Fruit fly (Drosophila melanogaster) whole organism, embryonic: Measurements from ENCODE around the gene CG2652.

Source experiments
- Ada2b ChIP-seq: fragments of 200-800 bp; sonication (Bioruptor generic); IDR thresholded peaks from 2 replicates; pipeline ENCODE4 v1.3.6; 2022; ENCODE audit warnings: missing biosample characterization, missing genetic modification characterization
- B-H2 ChIP-seq: fragments of 200-800 bp; sonication (Bioruptor generic); optimal IDR thresholded peaks from 2 replicates; lab custom pipeline; 2018; ENCODE audit warnings: missing biosample characterization, mild to moderate bottlenecking, missing genetic modification characterization
- BtbVII ChIP-seq: fragments of 200-800 bp; sonication (Bioruptor generic); optimal IDR thresholded peaks from 3 replicates; lab custom pipeline; 2017; ENCODE audit warnings: missing biosample characterization, mild to moderate bottlenecking, missing genetic modification characterization
- CG11695 ChIP-seq: fragments of 200-800 bp; sonication (Bioruptor generic); IDR thresholded peaks from 3 replicates; pipeline ENCODE4 v1.3.6; 2022; ENCODE audit warnings: missing biosample characterization, missing genetic modification characterization
- CG12104 ChIP-seq: fragments of 200-800 bp; sonication (Bioruptor generic); optimal IDR thresholded peaks from 3 replicates; lab custom pipeline; 2016; ENCODE audit warnings: missing biosample characterization, missing genetic modification characterization
- CG12299 ChIP-seq: fragments of 200-800 bp; sonication (Bioruptor generic); optimal IDR thresholded peaks from 2 replicates; lab custom pipeline; 2018; ENCODE audit warnings: missing biosample characterization, mild to moderate bottlenecking, missing genetic modification characterization
- CG13775 ChIP-seq: fragments of 200-800 bp; sonication (Bioruptor generic); optimal IDR thresholded peaks from 3 replicates; lab custom pipeline; 2017; ENCODE audit warnings: missing biosample characterization, mild to moderate bottlenecking, missing genetic modification characterization
- CG14860 ChIP-seq: fragments of 200-800 bp; sonication (Bioruptor generic); IDR thresholded peaks from 3 replicates; pipeline ENCODE4 v1.3.6; 2022; ENCODE audit warnings: missing biosample characterization, missing genetic modification characterization; ENCODE audit not compliant: partially characterized antibody
- CG15011 ChIP-seq: fragments of 200-800 bp; sonication (Bioruptor generic); optimal IDR thresholded peaks from 3 replicates; lab custom pipeline; 2018; ENCODE audit warnings: missing biosample characterization, mild to moderate bottlenecking, missing genetic modification characterization
- CG15269 ChIP-seq: fragments of 200-800 bp; sonication (Bioruptor generic); optimal IDR thresholded peaks from 2 replicates; lab custom pipeline; 2018; ENCODE audit warnings: missing biosample characterization, mild to moderate bottlenecking, missing genetic modification characterization, moderate library complexity
- CG2120 ChIP-seq: fragments of 200-800 bp; sonication (Bioruptor generic); optimal IDR thresholded peaks from 3 replicates; lab custom pipeline; 2016; ENCODE audit warnings: missing biosample characterization, missing genetic modification characterization
- CG31441 ChIP-seq: fragments of 200-800 bp; sonication (Bioruptor generic); IDR thresholded peaks from 2 replicates; pipeline ENCODE4 v1.3.6; 2022; ENCODE audit warnings: missing biosample characterization, missing genetic modification characterization
- CG5245 ChIP-seq: fragments of 200-800 bp; sonication (Bioruptor generic); optimal IDR thresholded peaks from 3 replicates; lab custom pipeline; 2016; ENCODE audit warnings: missing biosample characterization, missing genetic modification characterization
- CG5953 ChIP-seq: fragments of 200-800 bp; sonication (Bioruptor generic); IDR thresholded peaks from 2 replicates; pipeline ENCODE4 v1.3.6; 2022; ENCODE audit warnings: missing biosample characterization, missing genetic modification characterization
- CG7839 ChIP-seq: fragments of 200-800 bp; sonication (Bioruptor generic); optimal IDR thresholded peaks from 3 replicates; lab custom pipeline; 2018; ENCODE audit warnings: missing biosample characterization, mild to moderate bottlenecking, missing genetic modification characterization, moderate library complexity
- CG8290 ChIP-seq, 3 experiments: fragments of 200-800 bp; sonication (Bioruptor generic); optimal IDR thresholded peaks; 2 replicates each; lab custom pipeline; 2016 to 2019; ENCODE audit warnings: missing biosample characterization in 3 of 3, missing genetic modification characterization in 3 of 3, mild to moderate bottlenecking in 2 of 3, moderate library complexity in 1 of 3
- CG8478 ChIP-seq: fragments of >200 bp; optimal IDR thresholded peaks from 2 replicates; lab custom pipeline; 2018
- CG9437 ChIP-seq: fragments of 200-800 bp; sonication (Bioruptor generic); optimal IDR thresholded peaks from 2 replicates; lab custom pipeline; 2018; ENCODE audit warnings: missing biosample characterization, mild to moderate bottlenecking, missing genetic modification characterization
- CG9609 ChIP-seq: fragments of 200-800 bp; sonication (Bioruptor generic); optimal IDR thresholded peaks from 3 replicates; lab custom pipeline; 2016; ENCODE audit warnings: missing biosample characterization, missing genetic modification characterization
- Chrac-16 ChIP-seq: fragments of 200-800 bp; sonication (Bioruptor generic); optimal IDR thresholded peaks from 3 replicates; lab custom pipeline; 2016; ENCODE audit warnings: missing biosample characterization, missing genetic modification characterization
- Dip2 ChIP-seq: fragments of 200-800 bp; sonication (Bioruptor generic); IDR thresholded peaks from 2 replicates; pipeline ENCODE4 v1.3.6; 2022; ENCODE audit warnings: missing biosample characterization, missing genetic modification characterization
- Dip3 ChIP-seq: fragments of 200-800 bp; sonication (Bioruptor generic); optimal IDR thresholded peaks from 3 replicates; lab custom pipeline; 2016; ENCODE audit warnings: missing biosample characterization, missing genetic modification characterization
- Doc2 ChIP-seq: fragments of 200-800 bp; sonication (Bioruptor generic); IDR thresholded peaks from 2 replicates; pipeline ENCODE4 v1.3.6; 2022; ENCODE audit warnings: missing biosample characterization, missing genetic modification characterization
- Doc3 ChIP-seq: fragments of 200-800 bp; sonication (Bioruptor generic); IDR thresholded peaks from 3 replicates; pipeline ENCODE4 v1.3.6; 2022; ENCODE audit warnings: missing biosample characterization, missing genetic modification characterization; ENCODE audit not compliant: partially characterized antibody
- Dp ChIP-seq: fragments of 200-800 bp; sonication (Bioruptor generic); optimal IDR thresholded peaks from 2 replicates; lab custom pipeline; 2018; ENCODE audit warnings: missing biosample characterization, mild to moderate bottlenecking, missing genetic modification characterization, moderate library complexity
- E2f2 ChIP-seq: fragments of 200-800 bp; sonication (Bioruptor generic); IDR thresholded peaks from 2 replicates; pipeline ENCODE4 v1.3.6; 2022; ENCODE audit warnings: missing biosample characterization, missing genetic modification characterization
- Ets65A ChIP-seq: fragments of 200-800 bp; sonication (Bioruptor generic); peaks from one replicate; lab custom pipeline; 2016; ENCODE audit warnings: missing biosample characterization, missing genetic modification characterization
- Lhr ChIP-seq: fragments of 200-800 bp; sonication (Bioruptor generic); optimal IDR thresholded peaks from 3 replicates; lab custom pipeline; 2017; ENCODE audit warnings: mild to moderate bottlenecking, missing biosample characterization, missing genetic modification reagents, missing genetic modification characterization
- Nf-YB ChIP-seq: fragments of 200-800 bp; sonication (Bioruptor generic); optimal IDR thresholded peaks from 3 replicates; lab custom pipeline; 2019; ENCODE audit warnings: missing biosample characterization, mild to moderate bottlenecking, missing genetic modification characterization, moderate library complexity
- NfI ChIP-seq: fragments of 200-800 bp; sonication (Bioruptor generic); optimal IDR thresholded peaks from 3 replicates; lab custom pipeline; 2018; ENCODE audit warnings: missing biosample characterization, mild to moderate bottlenecking, missing genetic modification characterization, moderate library complexity
- Oli ChIP-seq: fragments of 200-800 bp; sonication (Bioruptor generic); optimal IDR thresholded peaks from 2 replicates; lab custom pipeline; 2018; ENCODE audit warnings: missing biosample characterization, mild to moderate bottlenecking, missing genetic modification characterization, moderate library complexity
- TFAM ChIP-seq: fragments of 200-800 bp; sonication (Bioruptor generic); optimal IDR thresholded peaks from 2 replicates; lab custom pipeline; 2017; ENCODE audit warnings: missing biosample characterization, missing genetic modification characterization, inconsistent platforms
- YL-1 ChIP-seq: fragments of 200-800 bp; sonication (Bioruptor generic); optimal IDR thresholded peaks from 3 replicates; lab custom pipeline; 2017; ENCODE audit warnings: missing biosample characterization, mild to moderate bottlenecking, missing genetic modification characterization
- amos ChIP-seq: fragments of 200-800 bp; sonication (Bioruptor generic); IDR thresholded peaks from 2 replicates; pipeline ENCODE4 v1.3.6; 2022; ENCODE audit warnings: missing biosample characterization, missing genetic modification characterization; ENCODE audit not compliant: partially characterized antibody
- crol ChIP-seq: fragments of 200-800 bp; sonication (Bioruptor generic); IDR thresholded peaks from 2 replicates; pipeline ENCODE4 v1.3.6; 2022; ENCODE audit warnings: missing biosample characterization, missing genetic modification characterization
- dati ChIP-seq: fragments of 200-800 bp; sonication (Bioruptor generic); IDR thresholded peaks from 2 replicates; pipeline ENCODE4 v1.3.6; 2022; ENCODE audit warnings: missing biosample characterization, missing genetic modification characterization
- jigr1 ChIP-seq: fragments of 200-800 bp; sonication (Bioruptor generic); IDR thresholded peaks from 3 replicates; pipeline ENCODE4 v1.3.6; 2022; ENCODE audit warnings: missing biosample characterization, missing genetic modification characterization
- kni ChIP-seq: fragments of 200-800 bp; sonication (Bioruptor generic); optimal IDR thresholded peaks from 3 replicates; lab custom pipeline; 2017; ENCODE audit warnings: mild to moderate bottlenecking, missing biosample characterization, missing genetic modification reagents, missing genetic modification characterization
- nerfin-1 ChIP-seq: fragments of 200-800 bp; sonication (Bioruptor generic); optimal IDR thresholded peaks from 3 replicates; lab custom pipeline; 2019; ENCODE audit warnings: missing biosample characterization, mild to moderate bottlenecking, missing genetic modification characterization, moderate library complexity
- nom ChIP-seq: fragments of 200-800 bp; sonication (Bioruptor generic); optimal IDR thresholded peaks from 2 replicates; lab custom pipeline; 2017; ENCODE audit warnings: missing biosample characterization, missing genetic modification characterization, mild to moderate bottlenecking, moderate library complexity, missing genetic modification reagents
- p53 ChIP-seq: fragments of 200-800 bp; sonication (Bioruptor generic); optimal IDR thresholded peaks from 2 replicates; lab custom pipeline; 2016; ENCODE audit warnings: missing biosample characterization, missing genetic modification characterization
- pan ChIP-seq, 4 experiments: fragments of >200 bp in 3 of 4; fragments of 200-800 bp in 1 of 4; sonication (Bioruptor generic) in 1 of 4; optimal IDR thresholded peaks in 3 of 4; IDR thresholded peaks in 1 of 4; 2 replicates each; pipeline versions ENCODE4 v1.3.6 to Lab custom; 2017 to 2022; ENCODE audit warnings: missing biosample characterization in 2 of 4, missing genetic modification characterization in 2 of 4, mixed read lengths in 1 of 4
- phol ChIP-seq: fragments of 200-800 bp; sonication (Bioruptor generic); optimal IDR thresholded peaks from 3 replicates; lab custom pipeline; 2018; ENCODE audit warnings: missing biosample characterization, mild to moderate bottlenecking, missing genetic modification characterization, moderate library complexity
- pum ChIP-seq: fragments of 200-800 bp; sonication (Bioruptor generic); optimal IDR thresholded peaks from 2 replicates; lab custom pipeline; 2016; ENCODE audit warnings: missing biosample characterization, missing genetic modification characterization
- pzg ChIP-seq: fragments of 200-800 bp; sonication (Bioruptor generic); optimal IDR thresholded peaks from 3 replicates; lab custom pipeline; 2018; ENCODE audit warnings: missing biosample characterization, mild to moderate bottlenecking, missing genetic modification characterization, moderate library complexity
- slbo ChIP-seq: fragments of 200-800 bp; sonication (Bioruptor generic); IDR thresholded peaks from 2 replicates; pipeline ENCODE4 v1.3.6; 2022; ENCODE audit warnings: missing biosample characterization, missing genetic modification characterization
- slp2 ChIP-seq: fragments of 200-800 bp; sonication (Bioruptor generic); optimal IDR thresholded peaks from 2 replicates; lab custom pipeline; 2016; ENCODE audit warnings: missing biosample characterization, missing genetic modification characterization
- ssp ChIP-seq: fragments of 200-800 bp; sonication (Bioruptor generic); IDR thresholded peaks from 2 replicates; pipeline ENCODE4 v1.3.6; 2022; ENCODE audit warnings: missing biosample characterization, missing genetic modification characterization
- tio ChIP-seq: fragments of 200-800 bp; sonication (Bioruptor generic); optimal IDR thresholded peaks from 2 replicates; lab custom pipeline; 2017; ENCODE audit warnings: missing biosample characterization, missing genetic modification characterization, inconsistent platforms
- zen2 ChIP-seq: fragments of 200-800 bp; sonication (Bioruptor generic); IDR thresholded peaks from 3 replicates; pipeline ENCODE4 v1.3.6; 2022; ENCODE audit warnings: missing biosample characterization, missing genetic modification characterization; ENCODE audit not compliant: partially characterized antibody

CG2652 gene

dm6 chrX:2732127-2732526 is 49.4 kb upstream of the CG2652 start, which contains the start of the genes ttm50 and CG2712 (continued):
- TF ChIP-seq CG5953, result no peak
- peak; percentile 12 for TF ChIP-seq Dp (GFP tag; lab: Kevin White, UChicago)
- no peak for TF ChIP-seq amos
- TF ChIP-seq CG15011 (GFP tag; lab: Kevin White, UChicago), result no peak
- peak; percentile 57; the same call in 1 of the 2 replicates for TF ChIP-seq ssp (GFP tag; lab: Robert Waterston, UW)
- TF ChIP-seq CG12104 (GFP tag; lab: Kevin White, UChicago), result peak; percentile 40
- no peak for TF ChIP-seq CG15269
- peak; percentile 7 for TF ChIP-seq CG12299 (tag; lab: Kevin White, UChicago)
- TF ChIP-seq B-H2 (GFP tag; lab: Kevin White, UChicago), result no peak
- peak; percentile 62 for TF ChIP-seq Ets65A (GFP tag; lab: Kevin White, UChicago)
- TF ChIP-seq YL-1 (GFP tag; lab: Kevin White, UChicago), result peak; percentile 76
- TF ChIP-seq CG8290 (GFP tag; optimal IDR thresholded peaks at IDR 0.05; lab: Kevin White, UChicago), result no peak
- peak in 1 of 2 experiments; percentile 32 for TF ChIP-seq CG8290 (tag; optimal IDR thresholded peaks at IDR 0.05; lab: Kevin White, UChicago)
- TF ChIP-seq CG9609 (GFP tag; lab: Kevin White, UChicago), result no peak
- TF ChIP-seq Doc2 (GFP tag; lab: Robert Waterston, UW), result 0 out of 2 replicates have a peak, but pooled peaks have one; percentile 27
- no peak for TF ChIP-seq CG31441
- TF ChIP-seq TFAM (GFP tag; lab: Kevin White, UChicago), result no peak
- TF ChIP-seq Ada2b, result no peak
- peak; percentile 54 for TF ChIP-seq CG2120 (GFP tag; lab: Kevin White, UChicago)
- no peak for TF ChIP-seq CG7839 (tag; lab: Kevin White, UChicago)
- TF ChIP-seq Dip3 (GFP tag; lab: Kevin White, UChicago), result no peak
- TF ChIP-seq slbo, result peak; percentile 64
- TF ChIP-seq nerfin-1 (tag; lab: Kevin White, UChicago), result peak; percentile 36
- no peak for TF ChIP-seq zen2 (GFP tag; lab: Robert Waterston, UW)
- TF ChIP-seq Nf-YB, result peak; percentile 38
- TF ChIP-seq dati, result no peak
- TF ChIP-seq Oli (tag; lab: Kevin White, UChicago), result peak; percentile 57
- peak; percentile 56 for TF ChIP-seq pzg
- TF ChIP-seq Lhr (GFP tag; lab: Kevin White, UChicago), result no peak
- no peak for TF ChIP-seq CG8478 (lab: Kevin White, UChicago)
- TF ChIP-seq Dip2, result no peak
- TF ChIP-seq kni (GFP tag; lab: Kevin White, UChicago), result no peak
- TF ChIP-seq jigr1, result no peak
- no peak for TF ChIP-seq CG11695 (GFP tag; lab: Robert Waterston, UW)
- TF ChIP-seq NfI (GFP tag; lab: Kevin White, UChicago), result peak; percentile 65
- no peak for TF ChIP-seq pan (optimal IDR thresholded peaks at IDR 0.05; lab: Kevin White, UChicago)
- TF ChIP-seq pan (GFP tag; optimal IDR thresholded peaks at IDR 0.05 in 1 of 2, IDR thresholded peaks at IDR 0.05 in 1 of 2), result peak in 1 of 2 experiments; percentile 35
- no peak for TF ChIP-seq crol
- no peak for TF ChIP-seq slp2 (GFP tag; lab: Kevin White, UChicago)
- TF ChIP-seq BtbVII (GFP tag; lab: Kevin White, UChicago), result no peak
- no peak for TF ChIP-seq CG14860
- no peak for TF ChIP-seq tio
- TF ChIP-seq CG9437 (GFP tag; lab: Kevin White, UChicago), result peak; percentile 19
- peak; percentile 34 for TF ChIP-seq nom (GFP tag; lab: Kevin White, UChicago)
- no peak for TF ChIP-seq p53 (GFP tag; lab: Kevin White, UChicago)
- TF ChIP-seq CG5245 (GFP tag; lab: Kevin White, UChicago), result no peak
- TF ChIP-seq pum, result no peak
- TF ChIP-seq CG13775 (GFP tag; lab: Kevin White, UChicago), result peak; percentile 73
- TF ChIP-seq E2f2, result no peak
- no peak for TF ChIP-seq Doc3 (GFP tag; lab: Robert Waterston, UW)
- peak; percentile 52 for TF ChIP-seq Chrac-16
- TF ChIP-seq phol (tag; lab: Kevin White, UChicago), result peak; percentile 75
